Fruit fly (Drosophila melanogaster) whole organism, embryonic: ENCODE results near the gene CG15461.

Experiments
- Ada2b ChIP-seq: fragments of 200-800 bp; sonication (Bioruptor generic); IDR thresholded peaks from 2 replicates; pipeline ENCODE4 v1.3.6; 2022; ENCODE audit warnings: missing biosample characterization, missing genetic modification characterization
- Antp ChIP-seq: fragments of 200-800 bp; sonication (Bioruptor generic); optimal IDR thresholded peaks from 3 replicates; lab custom pipeline; 2016; ENCODE audit warnings: missing biosample characterization, missing genetic modification characterization
- Atf-2 ChIP-seq: fragments of 200-800 bp; sonication (Bioruptor generic); optimal IDR thresholded peaks from 2 replicates; lab custom pipeline; 2016; ENCODE audit warnings: missing biosample characterization, missing genetic modification characterization
- C15 ChIP-seq: fragments of 200-800 bp; sonication (Bioruptor generic); IDR thresholded peaks from 3 replicates; pipeline ENCODE4 v1.3.6; 2022; ENCODE audit warnings: missing biosample characterization, missing genetic modification characterization
- CG10274 ChIP-seq: fragments of 200-800 bp; sonication (Bioruptor generic); optimal IDR thresholded peaks from 3 replicates; lab custom pipeline; 2017; ENCODE audit warnings: missing biosample characterization, mild to moderate bottlenecking, missing genetic modification characterization
- CG10321 ChIP-seq: fragments of 200-800 bp; sonication (Bioruptor generic); IDR thresholded peaks from 2 replicates; pipeline ENCODE4 v1.3.6; 2022; ENCODE audit warnings: missing biosample characterization, missing genetic modification characterization
- CG10979 ChIP-seq: fragments of 200-800 bp; sonication (Bioruptor generic); optimal IDR thresholded peaks from 2 replicates; lab custom pipeline; 2018; ENCODE audit warnings: missing biosample characterization, mild to moderate bottlenecking, missing genetic modification characterization, moderate library complexity
- CG11398 ChIP-seq: fragments of 200-800 bp; sonication (Bioruptor generic); optimal IDR thresholded peaks from 2 replicates; lab custom pipeline; 2016; ENCODE audit warnings: missing biosample characterization, missing genetic modification characterization
- CG11504 ChIP-seq: fragments of 200-800 bp; sonication (Bioruptor generic); optimal IDR thresholded peaks from 3 replicates; lab custom pipeline; 2019; ENCODE audit warnings: missing biosample characterization, mild to moderate bottlenecking, missing genetic modification characterization, moderate library complexity
- CG12219 ChIP-seq: fragments of 200-800 bp; sonication (Bioruptor generic); optimal IDR thresholded peaks from 3 replicates; lab custom pipeline; 2018; ENCODE audit warnings: missing biosample characterization, mild to moderate bottlenecking, missing genetic modification characterization
- CG12236 ChIP-seq: fragments of 200-800 bp; sonication (Bioruptor generic); optimal IDR thresholded peaks from 2 replicates; lab custom pipeline; 2016; ENCODE audit warnings: missing biosample characterization, missing genetic modification characterization
- CG13123 ChIP-seq: fragments of 200-800 bp; sonication (Bioruptor generic); optimal IDR thresholded peaks from 2 replicates; lab custom pipeline; 2016; ENCODE audit warnings: missing biosample characterization, missing genetic modification characterization
- CG13894 ChIP-seq: fragments of 200-800 bp; sonication (Bioruptor generic); optimal IDR thresholded peaks from 3 replicates; lab custom pipeline; 2018; ENCODE audit warnings: missing biosample characterization, mild to moderate bottlenecking, missing genetic modification characterization, moderate library complexity
- CG14441 ChIP-seq: fragments of 200-800 bp; sonication (Bioruptor generic); IDR thresholded peaks from 2 replicates; pipeline ENCODE4 v1.3.6; 2022; ENCODE audit warnings: missing biosample characterization, missing genetic modification characterization
- CG17385 ChIP-seq: fragments of 200-800 bp; sonication (Bioruptor generic); optimal IDR thresholded peaks from 3 replicates; lab custom pipeline; 2018; ENCODE audit warnings: missing biosample characterization, mild to moderate bottlenecking, missing genetic modification characterization
- CG18599 ChIP-seq: fragments of 200-800 bp; sonication (Bioruptor generic); optimal IDR thresholded peaks from 3 replicates; lab custom pipeline; 2017; ENCODE audit warnings: missing biosample characterization, missing genetic modification characterization, mild to moderate bottlenecking, moderate library complexity, missing genetic modification reagents
- CG30431 ChIP-seq: fragments of 200-800 bp; sonication (Bioruptor generic); optimal IDR thresholded peaks from 2 replicates; lab custom pipeline; 2017; ENCODE audit warnings: missing biosample characterization, missing genetic modification characterization
- CG4360 ChIP-seq: fragments of 200-800 bp; sonication (Bioruptor generic); IDR thresholded peaks from 2 replicates; pipeline ENCODE4 v1.3.6; 2022; ENCODE audit warnings: missing biosample characterization, missing genetic modification characterization
- CG4820 ChIP-seq: fragments of 200-800 bp; sonication (Bioruptor generic); optimal IDR thresholded peaks from 3 replicates; lab custom pipeline; 2016; ENCODE audit warnings: missing biosample characterization, missing genetic modification characterization
- CG7372 ChIP-seq: fragments of 200-800 bp; sonication (Bioruptor generic); IDR thresholded peaks from 2 replicates; pipeline ENCODE4 v1.3.6; 2022; ENCODE audit warnings: missing biosample characterization, missing genetic modification characterization
- CG7745 ChIP-seq: fragments of 200-800 bp; sonication (Bioruptor generic); optimal IDR thresholded peaks from 2 replicates; lab custom pipeline; 2018; ENCODE audit warnings: missing biosample characterization, mild to moderate bottlenecking, missing genetic modification characterization, moderate library complexity
- CG7839 ChIP-seq: fragments of 200-800 bp; sonication (Bioruptor generic); optimal IDR thresholded peaks from 3 replicates; lab custom pipeline; 2018; ENCODE audit warnings: missing biosample characterization, mild to moderate bottlenecking, missing genetic modification characterization, moderate library complexity
- CG8924 ChIP-seq: fragments of 200-800 bp; optimal IDR thresholded peaks from 3 replicates; lab custom pipeline; 2019; ENCODE audit warnings: missing biosample characterization, mild to moderate bottlenecking, missing genetic modification characterization, moderate library complexity
- CG9437 ChIP-seq: fragments of 200-800 bp; sonication (Bioruptor generic); optimal IDR thresholded peaks from 2 replicates; lab custom pipeline; 2018; ENCODE audit warnings: missing biosample characterization, mild to moderate bottlenecking, missing genetic modification characterization
- CHES-1-like ChIP-seq: fragments of 200-800 bp; sonication (Bioruptor generic); optimal IDR thresholded peaks from 2 replicates; lab custom pipeline; 2016; ENCODE audit warnings: missing biosample characterization, missing genetic modification characterization
- Hey ChIP-seq: fragments of 200-800 bp; sonication (Bioruptor generic); optimal IDR thresholded peaks from 3 replicates; lab custom pipeline; 2018; ENCODE audit warnings: missing biosample characterization, mild to moderate bottlenecking, missing genetic modification characterization
- Hmr ChIP-seq: fragments of 200-800 bp; sonication (Bioruptor generic); optimal IDR thresholded peaks from 3 replicates; lab custom pipeline; 2017; ENCODE audit warnings: mild to moderate bottlenecking, missing biosample characterization, missing genetic modification reagents, missing genetic modification characterization
- Hsf ChIP-seq: fragments of 200-800 bp; sonication (Bioruptor generic); optimal IDR thresholded peaks from 3 replicates; lab custom pipeline; 2016; ENCODE audit warnings: missing biosample characterization, missing genetic modification characterization
- Opbp ChIP-seq: fragments of 200-800 bp; sonication (Bioruptor generic); IDR thresholded peaks from 3 replicates; pipeline ENCODE4 v1.3.6; 2022; ENCODE audit warnings: missing biosample characterization, missing genetic modification characterization; ENCODE audit not compliant: partially characterized antibody
- Six4 ChIP-seq: fragments of 200-800 bp; sonication (Bioruptor generic); optimal IDR thresholded peaks from 2 replicates; lab custom pipeline; 2016; ENCODE audit warnings: missing biosample characterization, missing genetic modification characterization
- Tbp ChIP-seq: fragments of >200 bp; optimal IDR thresholded peaks from 2 replicates; lab custom pipeline; 2018; ENCODE audit warnings: missing biosample characterization, missing genetic modification characterization
- Xbp1 ChIP-seq: fragments of 200-800 bp; sonication (Bioruptor generic); optimal IDR thresholded peaks from 3 replicates; lab custom pipeline; 2016; ENCODE audit warnings: missing biosample characterization, mild to moderate bottlenecking, missing genetic modification characterization
- caup ChIP-seq: fragments of 200-800 bp; sonication (Bioruptor generic); optimal IDR thresholded peaks from 3 replicates; lab custom pipeline; 2017; ENCODE audit warnings: missing biosample characterization, mild to moderate bottlenecking, missing genetic modification characterization, moderate library complexity; ENCODE audit not compliant: severe bottlenecking
- chif ChIP-seq, 2 experiments: fragments of 200-800 bp; sonication (Bioruptor generic); optimal IDR thresholded peaks; 3 replicates each; lab custom pipeline; 2016; ENCODE audit warnings: missing biosample characterization in 2 of 2, missing genetic modification characterization in 2 of 2
- cwo ChIP-seq: fragments of 200-800 bp; sonication (Bioruptor generic); optimal IDR thresholded peaks from 3 replicates; lab custom pipeline; 2017; ENCODE audit warnings: missing biosample characterization, missing genetic modification characterization, mild to moderate bottlenecking, moderate library complexity, missing genetic modification reagents
- da ChIP-seq: fragments of 200-800 bp; sonication (Bioruptor generic); optimal IDR thresholded peaks from 2 replicates; lab custom pipeline; 2016; ENCODE audit warnings: missing biosample characterization, missing genetic modification characterization
- danr ChIP-seq: fragments of 200-800 bp; sonication (Bioruptor generic); IDR thresholded peaks from 2 replicates; pipeline ENCODE4 v1.3.6; 2022; ENCODE audit warnings: missing biosample characterization, missing genetic modification characterization
- ewg ChIP-seq: fragments of 200-800 bp; sonication (Bioruptor generic); optimal IDR thresholded peaks from 3 replicates; lab custom pipeline; 2017; ENCODE audit warnings: mild to moderate bottlenecking, missing biosample characterization, missing genetic modification reagents, missing genetic modification characterization
- lab ChIP-seq: fragments of 200-800 bp; sonication (Bioruptor generic); optimal IDR thresholded peaks from 3 replicates; lab custom pipeline; 2017; ENCODE audit warnings: missing biosample characterization, missing genetic modification characterization, mild to moderate bottlenecking, moderate library complexity, missing genetic modification reagents
- lola ChIP-seq, 3 experiments: fragments of >200 bp in 2 of 3; fragments of 200-800 bp in 1 of 3; sonication (Bioruptor generic) in 1 of 3; optimal IDR thresholded peaks; 2 replicates each; lab custom pipeline; 2017 to 2019; ENCODE audit warnings: missing biosample characterization in 3 of 3, missing genetic modification characterization in 3 of 3, mild to moderate bottlenecking in 1 of 3, moderate library complexity in 1 of 3
- nerfin-1 ChIP-seq: fragments of 200-800 bp; sonication (Bioruptor generic); optimal IDR thresholded peaks from 3 replicates; lab custom pipeline; 2019; ENCODE audit warnings: missing biosample characterization, mild to moderate bottlenecking, missing genetic modification characterization, moderate library complexity
- pan ChIP-seq, 4 experiments: fragments of >200 bp in 3 of 4; fragments of 200-800 bp in 1 of 4; sonication (Bioruptor generic) in 1 of 4; optimal IDR thresholded peaks in 3 of 4; IDR thresholded peaks in 1 of 4; 2 replicates each; pipeline versions ENCODE4 v1.3.6 to Lab custom; 2017 to 2022; ENCODE audit warnings: missing biosample characterization in 2 of 4, missing genetic modification characterization in 2 of 4, mixed read lengths in 1 of 4
- sc ChIP-seq, 3 experiments: fragments of >200 bp in 2 of 3; fragments of 200-800 bp in 1 of 3; sonication (Bioruptor generic) in 1 of 3; optimal IDR thresholded peaks; 2 replicates in 2 of 3; 3 replicates in 1 of 3; lab custom pipeline; 2017; ENCODE audit warnings: mild to moderate bottlenecking in 1 of 3, missing biosample characterization in 1 of 3, missing genetic modification characterization in 1 of 3, missing genetic modification reagents in 1 of 3
- scrt ChIP-seq: fragments of 200-800 bp; sonication (Bioruptor generic); optimal IDR thresholded peaks from 2 replicates; lab custom pipeline; 2018; ENCODE audit warnings: missing biosample characterization, mild to moderate bottlenecking, missing genetic modification characterization, moderate library complexity
- tio ChIP-seq: fragments of 200-800 bp; sonication (Bioruptor generic); optimal IDR thresholded peaks from 2 replicates; lab custom pipeline; 2017; ENCODE audit warnings: missing biosample characterization, missing genetic modification characterization, inconsistent platforms
- unpg ChIP-seq: fragments of 200-800 bp; sonication (Bioruptor generic); optimal IDR thresholded peaks from 3 replicates; lab custom pipeline; 2018; ENCODE audit warnings: missing biosample characterization, mild to moderate bottlenecking, missing genetic modification characterization, moderate library complexity
- zen ChIP-seq: fragments of 200-800 bp; sonication (Bioruptor generic); optimal IDR thresholded peaks from 3 replicates; lab custom pipeline; 2018; ENCODE audit warnings: missing biosample characterization, mild to moderate bottlenecking, missing genetic modification characterization, moderate library complexity

CG15461 gene

dm6 chrX:20509535-20510424, 23.8 kb downstream of the CG15461 start:
- TF ChIP-seq pan (optimal IDR thresholded peaks at IDR 0.05; lab: Kevin White, UChicago), result no peak
- TF ChIP-seq pan (GFP tag; optimal IDR thresholded peaks at IDR 0.05 in 1 of 2, IDR thresholded peaks at IDR 0.05 in 1 of 2), result no peak
- no peak for TF ChIP-seq sc (optimal IDR thresholded peaks at IDR 0.05; lab: Kevin White, UChicago)
- TF ChIP-seq sc (GFP tag; optimal IDR thresholded peaks at IDR 0.05; lab: Kevin White, UChicago), result no peak
- TF ChIP-seq scrt (GFP tag; lab: Kevin White, UChicago), result peak; percentile 53
- TF ChIP-seq CG11504 (tag; lab: Kevin White, UChicago), result peak; percentile 46
- TF ChIP-seq CG7372, result no peak
- TF ChIP-seq CG10321 (GFP tag; lab: Robert Waterston, UW), result no peak
- TF ChIP-seq CG10274 (GFP tag; lab: Kevin White, UChicago), result no peak
- peak in 1 of 3 experiments; percentile 36 for TF ChIP-seq lola (GFP tag; optimal IDR thresholded peaks at IDR 0.05; lab: Kevin White, UChicago)
- peak; percentile 19 for TF ChIP-seq Xbp1 (GFP tag; lab: Kevin White, UChicago)
- peak; percentile 14 for TF ChIP-seq Hmr (GFP tag; lab: Kevin White, UChicago)
- TF ChIP-seq Antp (GFP tag; lab: Kevin White, UChicago), result no peak
- peak; percentile 26 for TF ChIP-seq lab (GFP tag; lab: Kevin White, UChicago)
- TF ChIP-seq danr, result no peak
- TF ChIP-seq tio (GFP tag; lab: Kevin White, UChicago), result no peak
- TF ChIP-seq zen (tag; lab: Kevin White, UChicago), result no peak
- no peak for TF ChIP-seq CG9437 (GFP tag; lab: Kevin White, UChicago)
- TF ChIP-seq CHES-1-like, result no peak
- peak; percentile 34; the same call in 1 of the 2 replicates for TF ChIP-seq Ada2b (GFP tag; lab: Robert Waterston, UW)
- TF ChIP-seq CG8924, result peak; percentile 13
- TF ChIP-seq CG10979, result peak; percentile 48
- peak; percentile 23 for TF ChIP-seq Hsf (GFP tag; lab: Kevin White, UChicago)
- TF ChIP-seq chif (GFP tag; optimal IDR thresholded peaks at IDR 0.05; lab: Kevin White, UChicago), result no peak
- TF ChIP-seq CG4360 (GFP tag; lab: Robert Waterston, UW), result peak; percentile 59
- TF ChIP-seq C15 (GFP tag; lab: Robert Waterston, UW), result no peak
- no peak for TF ChIP-seq CG12236 (GFP tag; lab: Kevin White, UChicago)
- peak; percentile 40 for TF ChIP-seq CG7839
- no peak for TF ChIP-seq CG12219 (GFP tag; lab: Kevin White, UChicago)
- peak; percentile 0 for TF ChIP-seq cwo (GFP tag; lab: Kevin White, UChicago)
- peak; percentile 18 for TF ChIP-seq CG18599 (GFP tag; lab: Kevin White, UChicago)
- no peak for TF ChIP-seq CG13123 (GFP tag; lab: Kevin White, UChicago)
- TF ChIP-seq da (GFP tag; lab: Kevin White, UChicago), result no peak
- peak; percentile 81 for TF ChIP-seq CG17385 (GFP tag; lab: Kevin White, UChicago)
- no peak for TF ChIP-seq CG4820 (GFP tag; lab: Kevin White, UChicago)
- no peak for TF ChIP-seq CG30431 (GFP tag; lab: Kevin White, UChicago)
- no peak for TF ChIP-seq nerfin-1
- peak; percentile 31; the same call in 1 of the 2 replicates for TF ChIP-seq CG14441 (GFP tag; lab: Robert Waterston, UW)
- no peak for TF ChIP-seq CG11398 (GFP tag; lab: Kevin White, UChicago)
- TF ChIP-seq Opbp (GFP tag; lab: Robert Waterston, UW), result no peak
- TF ChIP-seq CG7745, result no peak
- no peak for TF ChIP-seq ewg
- no peak for TF ChIP-seq Atf-2 (GFP tag; lab: Kevin White, UChicago)
- TF ChIP-seq unpg, result peak; percentile 10
- TF ChIP-seq CG13894, result no peak
- TF ChIP-seq Hey (tag; lab: Kevin White, UChicago), result no peak
- no peak for TF ChIP-seq Tbp (GFP tag; lab: Kevin White, UChicago)
- peak; percentile 5 for TF ChIP-seq Six4 (GFP tag; lab: Kevin White, UChicago)
- TF ChIP-seq caup (GFP tag; lab: Kevin White, UChicago), result no peak
